Worm (Caenorhabditis elegans) whole organism, L3 larva: ENCODE results near the gene W03H9.2.

Source experiments
- ceh-28 ChIP-seq: fragments of 150-350 bp; optimal IDR thresholded peaks from 2 replicates; lab custom pipeline; 2014; ENCODE audit warnings: missing biosample characterization, missing genetic modification reagents, missing genetic modification characterization
- fkh-10 ChIP-seq: sonication (generic microtip); optimal IDR thresholded peaks from 2 replicates; lab custom pipeline; 2017; ENCODE audit warnings: missing biosample characterization, missing genetic modification reagents, missing genetic modification characterization
- lin-15B ChIP-seq: fragments of 150-350 bp; optimal IDR thresholded peaks from 2 replicates; lab custom pipeline; 2014; ENCODE audit warnings: missing biosample characterization, missing genetic modification characterization
- mdl-1 ChIP-seq: fragments of 150-350 bp; optimal IDR thresholded peaks from 2 replicates; lab custom pipeline; 2014; ENCODE audit warnings: missing biosample characterization, missing genetic modification characterization
- nhr-11 ChIP-seq: fragments of 150-350 bp; optimal IDR thresholded peaks from 2 replicates; lab custom pipeline; 2014; ENCODE audit warnings: missing biosample characterization, missing genetic modification characterization
- nhr-237 ChIP-seq: fragments of 150-350 bp; optimal IDR thresholded peaks from 2 replicates; lab custom pipeline; 2014; ENCODE audit warnings: missing biosample characterization, missing genetic modification characterization
- nhr-76 ChIP-seq: fragments of 150-350 bp; sonication (generic microtip); optimal IDR thresholded peaks from 5 replicates; lab custom pipeline; 2014; ENCODE audit warnings: missing biosample characterization, missing genetic modification characterization
- skn-1 ChIP-seq: fragments of 150-350 bp; optimal IDR thresholded peaks from 2 replicates; lab custom pipeline; 2014; ENCODE audit warnings: missing biosample characterization, missing genetic modification characterization
- tbx-2 ChIP-seq: sonication (generic microtip); optimal IDR thresholded peaks from 2 replicates; lab custom pipeline; 2016; ENCODE audit warnings: mild to moderate bottlenecking, missing genetic modification characterization, missing compliant biosample characterization

DNA sequence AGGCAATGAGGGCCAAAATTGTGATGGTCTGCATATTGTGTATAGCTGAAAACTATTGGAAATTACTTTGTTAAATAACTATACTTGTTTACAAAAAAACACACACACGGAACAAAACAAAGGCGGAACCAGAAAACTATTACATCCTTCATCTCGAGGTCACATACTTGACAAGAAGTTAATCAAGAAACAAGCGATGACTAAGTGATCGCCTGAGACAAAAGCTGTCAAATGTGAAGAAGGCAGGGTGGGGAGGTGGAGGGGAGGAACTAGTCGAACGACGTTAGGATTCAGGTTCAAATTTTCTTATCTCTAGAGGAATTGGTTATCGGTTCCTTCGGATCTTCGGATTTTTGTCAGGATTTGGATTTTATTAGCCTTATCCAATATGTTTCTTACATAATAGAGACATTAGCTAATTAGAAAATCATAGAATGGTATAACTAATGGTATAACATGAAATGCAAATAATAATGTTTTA lies 34.4 kb downstream of the W03H9.2 start, which contains the start of gene cpg-7:
- TF ChIP-seq skn-1 (tag; lab: Kevin White, UChicago): no peak
- TF ChIP-seq nhr-76 (tag; lab: Kevin White, UChicago): no peak
- TF ChIP-seq nhr-237 (tag; lab: Kevin White, UChicago): no peak
- TF ChIP-seq fkh-10 (GFP tag; lab: Kevin White, UChicago): no peak
- no peak for TF ChIP-seq nhr-11 (tag; lab: Kevin White, UChicago)
- no peak for TF ChIP-seq tbx-2
- no peak for TF ChIP-seq mdl-1
- no peak for TF ChIP-seq lin-15B (tag; lab: Kevin White, UChicago)
- TF ChIP-seq ceh-28 (tag; lab: Kevin White, UChicago): no peak
